Worm (Caenorhabditis elegans) whole organism, L3 larva: Measurements from ENCODE around the gene T20D3.5.

Experiments
- ceh-82 ChIP-seq: fragments of 150-350 bp; optimal IDR thresholded peaks from 2 replicates; lab custom pipeline; 2014; ENCODE audit warnings: missing biosample characterization, missing genetic modification characterization
- elt-1 ChIP-seq: fragments of 150-350 bp; optimal IDR thresholded peaks from 2 replicates; lab custom pipeline; 2014; ENCODE audit warnings: missing biosample characterization, missing genetic modification characterization
- fos-1 ChIP-seq: fragments of 150-350 bp; optimal IDR thresholded peaks from 2 replicates; lab custom pipeline; 2014; ENCODE audit warnings: missing biosample characterization, missing genetic modification characterization
- mdl-1 ChIP-seq: fragments of 150-350 bp; optimal IDR thresholded peaks from 2 replicates; lab custom pipeline; 2014; ENCODE audit warnings: missing biosample characterization, missing genetic modification characterization
- nhr-11 ChIP-seq: fragments of 150-350 bp; optimal IDR thresholded peaks from 2 replicates; lab custom pipeline; 2014; ENCODE audit warnings: missing biosample characterization, missing genetic modification characterization
- nhr-28 ChIP-seq: fragments of 150-350 bp; optimal IDR thresholded peaks from 2 replicates; lab custom pipeline; 2014; ENCODE audit warnings: missing biosample characterization, missing genetic modification characterization

ce11 chrIV:9339205-9339604 is 2.4 kb downstream of the T20D3.5 start, which contains the start of gene T20D3.6:
- TF ChIP-seq elt-1 (no peak), ceh-82 (tag; lab: Kevin White, UChicago) (no peak), fos-1 (tag; lab: Kevin White, UChicago) (no peak), nhr-28 (tag; lab: Kevin White, UChicago) (no peak), mdl-1 (tag; lab: Kevin White, UChicago) (no peak), nhr-11 (tag; lab: Kevin White, UChicago) (no peak)
